Worm (Caenorhabditis elegans) whole organism, dauer: ENCODE results near the gene txt-13.

Source experiments
- unc-62 ChIP-seq: sonication (generic microtip); optimal IDR thresholded peaks from 2 replicates; lab custom pipeline; 2017; ENCODE audit warnings: missing biosample characterization, missing genetic modification reagents, missing genetic modification characterization

txt-13 gene

ce11 chrII:10570302-10570701, at the start of gene txt-13:
Gene txt-13, plus strand, starts transcription at chrII:10570602.
- TF ChIP-seq unc-62 (GFP tag; lab: Kevin White, UChicago), result no peak

ce11 chrII:10523031-10523430, 47.4 kb upstream of the txt-13 start:
- TF ChIP-seq unc-62 (GFP tag; lab: Kevin White, UChicago), result no peak

DNA sequence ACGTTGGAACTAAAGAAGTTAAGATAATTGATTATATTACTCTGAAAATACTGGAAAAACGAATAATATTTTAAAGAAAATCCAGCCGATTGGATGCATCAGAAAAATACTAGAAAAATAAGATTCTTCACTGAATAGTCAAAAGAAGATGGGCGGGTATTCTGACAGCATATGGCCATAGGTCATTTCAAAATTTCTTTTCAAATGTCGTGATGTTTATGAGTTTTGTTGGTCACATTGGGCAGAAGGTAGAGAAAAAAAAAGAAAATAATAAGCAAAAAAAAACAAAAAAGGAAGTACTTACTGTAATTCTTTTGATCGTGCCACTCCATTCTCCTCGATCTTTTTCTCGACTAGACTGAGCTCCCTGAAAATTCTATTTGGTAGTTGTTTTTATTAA, 46.8 kb upstream of the txt-13 start, which contains the start of gene F59B10.5:
F59B10.5 (minus strand) TSS at position 101 of the 400 bp plus-strand sequence.
- TF ChIP-seq unc-62 (GFP tag; lab: Kevin White, UChicago), result no peak

- no peak for TF ChIP-seq unc-62 (GFP tag; lab: Kevin White, UChicago)
These were observed 46.0 kb upstream of the txt-13 start, which contains the start of gene F59B10.6 for ce11 chrII:10524374-10524773. Gene F59B10.6, minus strand, starts transcription at chrII:10524474.

DNA sequence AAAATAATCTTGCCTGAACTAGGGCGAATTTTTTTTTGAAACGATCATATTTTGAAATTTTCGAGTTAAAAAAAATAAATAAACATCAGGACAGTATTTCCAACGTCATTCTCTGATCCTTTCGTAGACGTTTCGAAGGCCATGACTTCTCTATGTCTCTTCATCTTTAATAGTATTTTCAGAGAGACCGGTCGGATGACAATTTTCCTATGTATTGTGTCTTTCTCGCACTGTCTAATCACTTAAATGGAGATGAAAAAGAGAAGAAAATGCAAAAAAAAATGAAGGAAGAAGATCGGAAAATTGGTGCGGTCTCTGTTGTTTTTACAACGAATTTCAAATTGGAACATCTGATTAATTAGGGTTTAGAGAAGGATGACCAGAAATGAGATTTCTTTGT, 45.3 kb upstream of the txt-13 start:
- no peak for TF ChIP-seq unc-62 (GFP tag; lab: Kevin White, UChicago)

ce11 chrII:10527649-10528134, 42.7 kb upstream of the txt-13 start, which contains the start of gene mab-10:
Gene mab-10, plus strand, starts transcription at chrII:10528084.
- TF ChIP-seq unc-62 (GFP tag; lab: Kevin White, UChicago), result no peak

- TF ChIP-seq unc-62 (GFP tag; lab: Kevin White, UChicago), result no peak
These were observed 41.1 kb upstream of the txt-13 start for ce11 chrII:10529218-10529751.

DNA sequence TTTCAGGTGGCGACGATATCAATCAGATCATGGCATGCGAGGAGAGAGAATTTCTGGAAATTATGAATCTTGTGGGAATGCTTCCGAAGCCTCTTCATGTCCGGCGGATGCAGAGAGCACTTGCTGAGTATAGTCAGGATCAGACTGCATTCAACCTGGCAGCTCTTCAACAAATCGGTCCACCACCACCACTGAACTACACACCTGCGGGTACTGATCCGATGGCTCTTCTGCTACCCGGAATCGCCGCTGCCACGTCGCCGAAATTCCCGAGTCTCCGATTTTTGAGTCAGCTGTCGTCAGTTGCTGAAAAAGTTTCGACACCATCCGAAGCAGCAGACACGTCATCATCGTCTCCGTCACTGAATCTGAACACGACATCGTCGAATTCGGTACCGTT, 39.5 kb upstream of the txt-13 start:
- no peak for TF ChIP-seq unc-62 (GFP tag; lab: Kevin White, UChicago)

DNA sequence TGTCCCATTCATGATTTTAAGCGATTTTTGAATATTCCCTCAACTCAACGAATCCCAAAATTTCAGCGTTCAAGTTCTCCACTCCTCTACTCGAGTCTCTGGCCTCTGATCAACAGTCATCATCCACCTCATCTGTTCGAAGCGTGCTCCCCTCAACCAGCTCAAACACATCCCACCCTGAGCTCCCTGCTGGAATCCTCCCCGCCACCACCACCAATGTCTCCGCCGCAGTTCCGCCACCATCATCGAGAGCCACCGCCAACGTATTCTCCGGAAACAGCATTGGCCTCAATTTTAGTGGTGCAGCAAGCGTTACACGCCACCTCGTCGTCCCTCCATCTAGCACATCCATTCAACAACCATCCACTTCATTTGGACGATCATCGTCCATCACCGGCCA, 38.8 kb upstream of the txt-13 start:
- TF ChIP-seq unc-62 (GFP tag; lab: Kevin White, UChicago), result no peak

ce11 chrII:10533985-10534384, 36.4 kb upstream of the txt-13 start:
- no peak for TF ChIP-seq unc-62 (GFP tag; lab: Kevin White, UChicago)

- no peak for TF ChIP-seq unc-62 (GFP tag; lab: Kevin White, UChicago)
These were observed 32.8 kb upstream of the txt-13 start, which contains the start of gene R166.2 for ce11 chrII:10537571-10537970. Gene R166.2, minus strand, starts transcription at chrII:10537671.

ce11 chrII:10537988-10538387, 32.4 kb upstream of the txt-13 start:
- no peak for TF ChIP-seq unc-62 (GFP tag; lab: Kevin White, UChicago)

DNA sequence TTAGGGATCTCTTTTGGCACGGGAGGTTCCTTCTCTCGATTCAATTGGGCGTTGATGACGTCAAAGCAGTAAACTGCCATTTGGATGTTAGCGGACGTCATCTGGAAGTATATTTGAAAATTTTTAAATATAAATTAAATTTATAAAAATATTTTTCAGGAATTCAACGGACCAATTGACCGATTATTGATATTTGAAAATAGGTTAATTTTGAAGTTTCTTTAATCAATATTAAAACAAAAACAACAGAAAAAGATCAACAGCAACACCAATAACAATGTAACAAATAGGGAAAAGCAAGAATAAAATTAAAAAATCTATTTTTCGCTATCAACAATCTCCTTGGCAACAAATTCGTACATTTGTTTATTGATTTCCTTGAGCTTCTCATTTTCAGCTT, 31.2 kb upstream of the txt-13 start, which contains the start of gene R166.3:
R166.3 (minus strand) TSS at position 101 of the 400 bp plus-strand sequence.
- TF ChIP-seq unc-62 (GFP tag; lab: Kevin White, UChicago), result no peak

DNA sequence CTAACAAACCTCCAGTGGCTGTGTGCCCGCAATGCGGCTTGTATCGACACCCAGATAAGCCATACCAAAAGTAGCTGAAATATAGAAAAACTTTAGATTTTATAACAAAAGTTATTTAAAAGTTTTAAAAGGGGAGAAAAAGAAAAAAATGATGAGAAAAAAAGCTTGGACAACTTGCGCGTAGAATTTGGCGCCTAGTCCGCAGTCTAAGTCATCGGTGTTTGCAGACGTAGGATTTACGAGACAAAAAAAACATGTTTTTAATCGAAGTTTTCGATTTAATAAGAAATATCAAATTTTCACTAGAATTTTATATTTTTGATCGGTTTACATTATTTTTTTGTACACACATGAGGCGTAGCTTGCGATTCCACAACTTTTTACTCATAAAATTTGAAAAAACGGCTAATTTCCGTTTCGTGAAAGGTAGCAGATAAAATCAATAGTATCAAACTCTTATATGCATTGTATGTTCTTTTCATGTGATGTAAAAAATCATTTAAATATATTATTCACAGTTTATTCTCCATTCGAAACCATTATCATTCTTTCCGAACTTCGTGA, 28.4 kb upstream of the txt-13 start, which contains the start of gene pro-1:
pro-1 (minus strand) TSS at position 74 of the 564 bp plus-strand sequence.
- no peak for TF ChIP-seq unc-62 (GFP tag; lab: Kevin White, UChicago)

DNA sequence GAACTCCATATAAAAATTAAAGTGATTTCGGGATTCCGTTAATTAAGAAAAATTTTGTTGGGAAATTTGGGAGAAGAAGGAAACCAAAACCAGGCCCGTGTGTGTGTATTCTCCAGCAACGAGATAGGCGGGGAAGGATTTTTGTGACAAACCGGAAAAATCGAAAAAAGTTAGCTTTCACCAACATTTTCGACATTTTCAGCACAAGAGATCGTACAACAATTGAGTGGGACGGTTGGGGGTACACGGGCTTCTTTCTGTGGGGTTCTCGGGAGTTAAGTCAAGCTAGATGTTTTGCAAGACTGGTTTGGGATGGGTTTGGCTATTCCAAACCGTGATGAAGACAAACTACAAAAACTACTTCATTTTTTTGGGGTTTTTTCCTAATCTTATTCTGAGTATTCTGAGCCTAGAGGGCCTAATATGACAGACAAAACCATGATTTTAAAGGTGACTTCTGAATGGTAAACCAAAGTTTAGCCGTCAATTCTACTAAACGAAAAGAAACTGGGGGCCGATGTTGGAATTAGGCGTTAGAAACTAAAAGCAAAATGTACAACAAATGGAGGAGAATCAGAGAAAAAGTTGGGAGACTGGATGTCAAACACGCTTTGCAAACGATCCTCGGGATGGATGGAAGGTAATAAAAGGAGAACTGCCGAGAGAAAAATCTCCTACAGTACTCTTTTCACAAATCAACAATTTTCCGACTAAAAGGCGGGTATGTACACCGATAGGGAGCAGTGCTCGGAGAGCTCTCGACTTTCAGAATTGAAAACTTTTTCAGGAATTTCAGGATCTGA, 27.5 kb upstream of the txt-13 start:
- TF ChIP-seq unc-62 (GFP tag; lab: Kevin White, UChicago), result no peak
